Worm (Caenorhabditis elegans) whole organism, late embryonic: Measurements from ENCODE around the gene T23G7.2.

Experiments
- C08G9.2 ChIP-seq: sonication (generic microtip); optimal IDR thresholded peaks from 2 replicates; lab custom pipeline; 2016; ENCODE audit warnings: mild to moderate bottlenecking, missing genetic modification characterization, moderate library complexity, missing compliant biosample characterization
- C38D4.7 ChIP-seq: fragments of 200-800 bp; sonication (Bioruptor generic); optimal IDR thresholded peaks from 2 replicates; lab custom pipeline; 2018; ENCODE audit warnings: mild to moderate bottlenecking, missing genetic modification characterization, moderate library complexity, missing compliant biosample characterization
- K02D7.2 ChIP-seq: sonication (generic microtip); optimal IDR thresholded peaks from 2 replicates; lab custom pipeline; 2017; ENCODE audit warnings: mild to moderate bottlenecking, missing genetic modification characterization, missing compliant biosample characterization
- K09A11.1 ChIP-seq: sonication (generic microtip); optimal IDR thresholded peaks from 2 replicates; lab custom pipeline; 2017; ENCODE audit warnings: antibody characterized with exemption, mild to moderate bottlenecking, missing genetic modification characterization, missing compliant biosample characterization; ENCODE audit not compliant: insufficient read depth
- T23F11.4 ChIP-seq: fragments of 200-800 bp; sonication (Bioruptor generic); optimal IDR thresholded peaks from 2 replicates; lab custom pipeline; 2018; ENCODE audit warnings: mild to moderate bottlenecking, missing genetic modification characterization, missing compliant biosample characterization
- Y22D7AL.16 ChIP-seq: sonication (generic microtip); optimal IDR thresholded peaks from 2 replicates; lab custom pipeline; 2016; ENCODE audit warnings: missing genetic modification characterization, missing compliant biosample characterization
- ama-1 ChIP-seq: fragments of 150-350 bp; optimal IDR thresholded peaks from 2 replicates; lab custom pipeline; 2014
- ceh-18 ChIP-seq: sonication (generic microtip); optimal IDR thresholded peaks from 2 replicates; lab custom pipeline; 2016; ENCODE audit warnings: missing genetic modification characterization, missing compliant biosample characterization
- ceh-19 ChIP-seq: fragments of 200-800 bp; sonication (Bioruptor generic); optimal IDR thresholded peaks from 2 replicates; lab custom pipeline; 2018; ENCODE audit warnings: mild to moderate bottlenecking, missing genetic modification characterization, missing compliant biosample characterization
- ceh-24 ChIP-seq: sonication (generic microtip); optimal IDR thresholded peaks from 2 replicates; lab custom pipeline; 2016; ENCODE audit warnings: mild to moderate bottlenecking, missing genetic modification characterization, missing compliant biosample characterization
- ceh-30 ChIP-seq: fragments of 150-350 bp; optimal IDR thresholded peaks from 2 replicates; lab custom pipeline; 2014; ENCODE audit warnings: missing biosample characterization, missing genetic modification characterization
- ceh-31 ChIP-seq: sonication (generic microtip); optimal IDR thresholded peaks from 2 replicates; lab custom pipeline; 2016; ENCODE audit warnings: missing genetic modification characterization, missing compliant biosample characterization
- ceh-6 ChIP-seq: fragments of 200-800 bp; sonication (Bioruptor generic); optimal IDR thresholded peaks from 2 replicates; lab custom pipeline; 2018; ENCODE audit warnings: mild to moderate bottlenecking, missing genetic modification characterization, missing compliant biosample characterization
- che-1 ChIP-seq: sonication (generic microtip); optimal IDR thresholded peaks from 2 replicates; lab custom pipeline; 2016; ENCODE audit warnings: mild to moderate bottlenecking, missing genetic modification characterization, missing compliant biosample characterization
- dmd-4 ChIP-seq: sonication (generic microtip); optimal IDR thresholded peaks from 2 replicates; lab custom pipeline; 2016; ENCODE audit warnings: borderline replicate concordance, missing genetic modification characterization, missing compliant biosample characterization
- elt-4 ChIP-seq: sonication (generic microtip); optimal IDR thresholded peaks from 2 replicates; lab custom pipeline; 2016; ENCODE audit warnings: missing genetic modification characterization, missing compliant biosample characterization
- fax-1 ChIP-seq: sonication (generic microtip); optimal IDR thresholded peaks from 2 replicates; lab custom pipeline; 2016; ENCODE audit warnings: missing genotype, missing genetic modification characterization, missing compliant biosample characterization
- gmeb-2 ChIP-seq: sonication (generic microtip); optimal IDR thresholded peaks from 2 replicates; lab custom pipeline; 2016; ENCODE audit warnings: missing genetic modification characterization, inconsistent platforms, missing compliant biosample characterization
- hlh-13 ChIP-seq: fragments of 200-800 bp; sonication (Bioruptor generic); optimal IDR thresholded peaks from 2 replicates; lab custom pipeline; 2018; ENCODE audit warnings: mild to moderate bottlenecking, missing genetic modification characterization, missing compliant biosample characterization
- hlh-15 ChIP-seq: sonication (generic microtip); optimal IDR thresholded peaks from 2 replicates; lab custom pipeline; 2016; ENCODE audit warnings: missing genetic modification characterization, missing compliant biosample characterization
- hlh-6 ChIP-seq: sonication (generic microtip); optimal IDR thresholded peaks from 2 replicates; lab custom pipeline; 2016; ENCODE audit warnings: missing genotype, missing genetic modification characterization, missing compliant biosample characterization
- lim-6 ChIP-seq: sonication (generic microtip); optimal IDR thresholded peaks from 2 replicates; lab custom pipeline; 2016; ENCODE audit warnings: missing genetic modification characterization, missing compliant biosample characterization
- lin-11 ChIP-seq: fragments of 200-800 bp; sonication (Bioruptor generic); optimal IDR thresholded peaks from 2 replicates; lab custom pipeline; 2018; ENCODE audit warnings: mild to moderate bottlenecking, missing genetic modification characterization, missing compliant biosample characterization
- madf-2 ChIP-seq: sonication (generic microtip); optimal IDR thresholded peaks from 2 replicates; lab custom pipeline; 2017; ENCODE audit warnings: missing genetic modification characterization, missing compliant biosample characterization
- nfya-1 ChIP-seq: sonication (generic microtip); optimal IDR thresholded peaks from 2 replicates; lab custom pipeline; 2017; ENCODE audit warnings: missing genetic modification characterization, mild to moderate bottlenecking, missing compliant biosample characterization, antibody characterized with exemption, moderate library complexity
- nhr-11 ChIP-seq: fragments of 150-350 bp; optimal IDR thresholded peaks from 2 replicates; lab custom pipeline; 2014; ENCODE audit warnings: missing biosample characterization, missing genetic modification characterization
- npax-4 ChIP-seq: sonication (generic microtip); optimal IDR thresholded peaks from 2 replicates; lab custom pipeline; 2016; ENCODE audit warnings: missing genetic modification characterization, missing compliant biosample characterization
- odd-2 ChIP-seq: sonication (generic microtip); optimal IDR thresholded peaks from 2 replicates; lab custom pipeline; 2017; ENCODE audit warnings: antibody characterized with exemption, mild to moderate bottlenecking, missing genetic modification characterization, missing compliant biosample characterization
- pat-9 ChIP-seq: fragments of 200-800 bp; sonication (Bioruptor generic); optimal IDR thresholded peaks from 2 replicates; lab custom pipeline; 2018; ENCODE audit warnings: mild to moderate bottlenecking, missing genetic modification characterization, moderate library complexity, missing compliant biosample characterization
- pha-4 ChIP-seq: fragments of 150-350 bp; optimal IDR thresholded peaks from 2 replicates; lab custom pipeline; 2018; ENCODE audit warnings: missing biosample characterization, missing genetic modification reagents, missing genetic modification characterization
- ref-2 ChIP-seq: sonication (generic microtip); optimal IDR thresholded peaks from 2 replicates; lab custom pipeline; 2016; ENCODE audit warnings: missing genetic modification characterization, missing compliant biosample characterization
- sdc-2 ChIP-seq: sonication (generic microtip); optimal IDR thresholded peaks from 2 replicates; lab custom pipeline; 2016; ENCODE audit warnings: missing genotype, missing genetic modification characterization, missing compliant biosample characterization
- tbx-7 ChIP-seq: sonication (generic microtip); optimal IDR thresholded peaks from 2 replicates; lab custom pipeline; 2016; ENCODE audit warnings: missing genotype, missing genetic modification characterization, missing compliant biosample characterization
- unc-3 ChIP-seq, 2 experiments: fragments of 200-800 bp in 1 of 2; sonication (Bioruptor generic) in 1 of 2; sonication (generic microtip) in 1 of 2; conservative IDR thresholded peaks in 1 of 2; optimal IDR thresholded peaks in 1 of 2; 2 replicates each; pipeline versions ENCODE4 v1.3.6 to Lab custom; 2016 to 2022; ENCODE audit warnings: missing compliant biosample characterization in 2 of 2, missing genetic modification characterization in 2 of 2, missing genetic modification reagents in 1 of 2
- unc-42 ChIP-seq: sonication (generic microtip); optimal IDR thresholded peaks from 2 replicates; lab custom pipeline; 2016; ENCODE audit warnings: missing genotype, missing genetic modification characterization, missing compliant biosample characterization
- unc-55 ChIP-seq: sonication (generic microtip); optimal IDR thresholded peaks from 2 replicates; lab custom pipeline; 2017; ENCODE audit warnings: missing biosample characterization, missing genetic modification reagents, missing genetic modification characterization
- zip-5 ChIP-seq: sonication (generic microtip); optimal IDR thresholded peaks from 2 replicates; lab custom pipeline; 2016; ENCODE audit warnings: missing genetic modification characterization, missing compliant biosample characterization
- ztf-16 ChIP-seq: sonication (generic microtip); optimal IDR thresholded peaks from 2 replicates; lab custom pipeline; 2017; ENCODE audit warnings: missing genetic modification characterization, missing compliant biosample characterization

Gene T23G7.2

ce11 chrII:9194195-9194594, 21.4 kb upstream of the T23G7.2 start, which contains the start of gene twk-4:
Gene twk-4 (minus strand): TSS chrII:9194295.
- no peak for TF ChIP-seq nfya-1 (tag; lab: Kevin White, UChicago)
- no peak for TF ChIP-seq sdc-2 (tag; lab: Kevin White, UChicago)
- TF ChIP-seq nhr-11 (tag; lab: Kevin White, UChicago), result no peak
- TF ChIP-seq T23F11.4 (GFP tag; lab: Kevin White, UChicago), result no peak
- TF ChIP-seq pat-9 (tag; lab: Kevin White, UChicago), result no peak
- TF ChIP-seq tbx-7 (tag; lab: Kevin White, UChicago), result no peak
- TF ChIP-seq pha-4 (tag; lab: Kevin White, UChicago), result no peak
- no peak for TF ChIP-seq Y22D7AL.16 (tag; lab: Kevin White, UChicago)
- no peak for TF ChIP-seq ceh-19 (GFP tag; lab: Kevin White, UChicago)
- no peak for TF ChIP-seq ztf-16 (tag; lab: Kevin White, UChicago)
- no peak for TF ChIP-seq unc-42 (tag; lab: Kevin White, UChicago)
- TF ChIP-seq ceh-18 (tag; lab: Kevin White, UChicago), result no peak
- no peak for TF ChIP-seq hlh-6 (tag; lab: Kevin White, UChicago)
- TF ChIP-seq K02D7.2 (tag; lab: Kevin White, UChicago), result no peak
- no peak for TF ChIP-seq ceh-31 (tag; lab: Kevin White, UChicago)
- no peak for TF ChIP-seq odd-2 (tag; lab: Kevin White, UChicago)
- TF ChIP-seq hlh-13, result no peak
- TF ChIP-seq gmeb-2, result no peak

- no peak for TF ChIP-seq ceh-6 (GFP tag; lab: Kevin White, UChicago)
- no peak for TF ChIP-seq npax-4 (tag; lab: Kevin White, UChicago)
- TF ChIP-seq Y22D7AL.16 (tag; lab: Kevin White, UChicago), result no peak
- TF ChIP-seq ama-1 (lab: Kevin White, UChicago), result no peak
- TF ChIP-seq tbx-7 (tag; lab: Kevin White, UChicago), result no peak
- no peak for TF ChIP-seq madf-2 (tag; lab: Kevin White, UChicago)
- no peak for TF ChIP-seq unc-55 (GFP tag; lab: Kevin White, UChicago)
- no peak for TF ChIP-seq lin-11 (tag; lab: Kevin White, UChicago)
- TF ChIP-seq ceh-24, result no peak
- no peak for TF ChIP-seq elt-4 (tag; lab: Kevin White, UChicago)
- TF ChIP-seq fax-1, result no peak
- no peak for TF ChIP-seq hlh-6 (tag; lab: Kevin White, UChicago)
- TF ChIP-seq lim-6 (tag; lab: Kevin White, UChicago), result no peak
- TF ChIP-seq K09A11.1 (tag; lab: Kevin White, UChicago), result no peak
- no peak for TF ChIP-seq unc-3 (GFP tag; conservative IDR thresholded peaks at IDR 0.05; lab: Robert Waterston, UW)
- no peak for TF ChIP-seq unc-3 (tag; optimal IDR thresholded peaks at IDR 0.05; lab: Kevin White, UChicago)
- TF ChIP-seq ref-2 (tag; lab: Kevin White, UChicago), result no peak
- TF ChIP-seq C38D4.7 (GFP tag; lab: Kevin White, UChicago), result no peak
- TF ChIP-seq C08G9.2 (tag; lab: Kevin White, UChicago), result no peak
- TF ChIP-seq ceh-30, result no peak
These were observed 17.9 kb upstream of the T23G7.2 start for ce11 chrII:9190513-9191099.

ce11 chrII:9189648-9190047, 16.9 kb upstream of the T23G7.2 start:
- TF ChIP-seq che-1 (tag; lab: Kevin White, UChicago) (no peak), dmd-4 (no peak), hlh-15 (tag; lab: Kevin White, UChicago) (no peak), zip-5 (tag; lab: Kevin White, UChicago) (no peak)
